Fruit fly (Drosophila melanogaster): Measurements from ENCODE around the gene CG9737.
A peak's percentile ranks its signal among the peaks of the same experiment; 100 is the strongest.

The CG9737 gene

dm6 chr3R:30215020-30215419 lies 28.1 kb downstream of the CG9737 start:
- peak; percentile 17 for TF ChIP-seq Sox14 (GFP tag; optimal IDR thresholded peaks at IDR 0.05)
- no peak for TF ChIP-seq Sox15 (GFP tag; optimal IDR thresholded peaks at IDR 0.05)
- TF ChIP-seq acj6 (GFP tag; optimal IDR thresholded peaks at IDR 0.05), result no peak
- no peak for TF ChIP-seq eg (GFP tag; IDR thresholded peaks at IDR 0.05)
- TF ChIP-seq CG11294 (GFP tag; IDR thresholded peaks at IDR 0.05), result no peak
- no peak for TF ChIP-seq CG6808 (GFP tag; optimal IDR thresholded peaks at IDR 0.05)
- TF ChIP-seq svp (GFP tag), result peak; percentile 78
- TF ChIP-seq fkh (GFP tag; optimal IDR thresholded peaks at IDR 0.05), result no peak
- no peak for TF ChIP-seq salr (GFP tag; optimal IDR thresholded peaks at IDR 0.05)

dm6 chr3R:30213697-30214096 lies 29.4 kb downstream of the CG9737 start, which contains the start of gene CecB:
CecB (minus strand) TSS chr3R:30213797.
- TF ChIP-seq Eip78C (GFP tag) (no peak), svp (GFP tag) (peak; percentile 68)

dm6 chr3R:30211856-30212255 lies 31.3 kb downstream of the CG9737 start, which contains the start of gene CecA2:
CecA2 (plus strand) TSS chr3R:30212156.
- TF ChIP-seq Sox15 (GFP tag; optimal IDR thresholded peaks at IDR 0.05) (no peak), CG8119 (GFP tag; IDR thresholded peaks at IDR 0.05) (no peak), Lpt (GFP tag; optimal IDR thresholded peaks at IDR 0.05) (no peak)

DNA sequence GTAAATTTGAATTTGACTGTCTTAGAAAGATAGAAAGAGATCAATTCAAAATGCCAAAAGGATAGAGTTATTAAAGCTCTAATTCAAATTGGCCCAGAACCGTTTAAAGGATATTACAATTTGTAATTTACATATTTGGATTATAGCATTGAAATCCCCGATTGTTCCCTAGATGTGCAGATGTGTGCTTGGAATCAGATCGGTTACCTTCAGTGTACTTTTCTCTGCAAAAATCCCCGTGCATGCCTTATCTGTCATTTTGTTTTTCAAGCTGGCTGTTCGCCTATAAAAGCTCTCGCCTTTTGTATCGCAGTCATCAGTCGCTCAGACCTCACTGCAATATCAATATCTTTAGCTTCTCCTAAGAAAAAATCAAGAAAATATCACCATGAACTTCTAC lies 32.6 kb downstream of the CG9737 start, which contains the start of gene CecA1:
Gene CecA1 (plus strand): TSS at position 315 of the 400 bp plus-strand sequence.
- peak; percentile 71 for TF ChIP-seq svp (GFP tag)
- TF ChIP-seq OdsH (GFP tag; optimal IDR thresholded peaks at IDR 0.05), result no peak

dm6 chr3R:30209648-30210047 lies 33.5 kb downstream of the CG9737 start, which contains the start of gene Anp:
Anp (plus strand) TSS chr3R:30209948.
- TF ChIP-seq Ets21C (GFP tag; optimal IDR thresholded peaks at IDR 0.05) (no peak), CG8119 (GFP tag; IDR thresholded peaks at IDR 0.05) (no peak), Hr39 (GFP tag; optimal IDR thresholded peaks at IDR 0.05) (no peak), CG3919 (GFP tag; optimal IDR thresholded peaks at IDR 0.05) (no peak), Sox102F (GFP tag; optimal IDR thresholded peaks at IDR 0.05) (no peak), CG8632 (GFP tag; optimal IDR thresholded peaks at IDR 0.05) (no peak), CG11294 (GFP tag; IDR thresholded peaks at IDR 0.05) (no peak), fd59A (GFP tag; optimal IDR thresholded peaks at IDR 0.05) (no peak), Met (GFP tag; optimal IDR thresholded peaks at IDR 0.05) (no peak), CG8319 (GFP tag; optimal IDR thresholded peaks at IDR 0.05) (no peak), Eip78C (GFP tag) (no peak)

DNA sequence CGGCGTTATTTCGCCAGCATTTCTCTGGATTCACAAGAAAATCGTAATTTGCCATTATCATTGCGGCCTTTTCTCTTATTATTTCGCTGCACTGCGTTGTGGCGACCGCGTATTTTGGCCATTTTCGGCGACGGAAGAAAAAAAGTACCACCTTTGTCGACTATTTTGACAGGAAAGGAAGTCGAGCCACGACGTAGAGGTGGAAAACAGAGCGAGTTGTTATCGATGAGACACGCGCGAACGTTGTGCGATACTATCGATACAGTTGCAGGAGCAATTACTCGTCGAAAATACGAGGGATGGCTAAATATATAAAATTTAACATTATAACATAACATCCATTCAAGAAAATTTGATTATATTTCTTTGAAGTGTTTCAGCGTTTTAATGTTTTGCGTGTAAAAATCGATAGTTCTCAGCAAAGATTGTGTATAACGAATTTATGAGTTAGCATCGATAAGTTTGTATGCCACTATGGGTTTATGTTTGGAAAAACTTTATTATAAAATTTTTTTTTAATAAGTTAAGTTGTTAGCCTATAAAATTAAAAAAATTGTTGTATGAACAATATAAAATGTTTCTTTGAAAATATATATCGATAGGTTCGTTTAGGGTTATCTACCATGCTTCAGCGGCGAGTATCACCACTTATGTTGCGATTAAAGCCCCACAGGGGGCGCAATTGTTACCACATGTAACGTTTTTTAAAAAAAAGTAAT lies 34.2 kb downstream of the CG9737 start, which contains the start of gene RpS7:
Gene RpS7 (minus strand): TSS at position 255 of the 719 bp plus-strand sequence.
- TF ChIP-seq Met (GFP tag; optimal IDR thresholded peaks at IDR 0.05) (peak; percentile 59), Smox (GFP tag; optimal IDR thresholded peaks at IDR 0.05) (peak; percentile 46), net (GFP tag; optimal IDR thresholded peaks at IDR 0.05) (peak; percentile 75), Sox102F (GFP tag; optimal IDR thresholded peaks at IDR 0.05) (peak; percentile 73), Hr39 (GFP tag; optimal IDR thresholded peaks at IDR 0.05) (peak; percentile 34), pdm3 (GFP tag; optimal IDR thresholded peaks at IDR 0.05) (peak; percentile 48), CG3032 (tag; optimal IDR thresholded peaks at IDR 0.05) (peak; percentile 47), Ets96B (tag; optimal IDR thresholded peaks at IDR 0.05) (peak; percentile 39), lz (GFP tag; optimal IDR thresholded peaks at IDR 0.05) (peak; percentile 57), ss (GFP tag; optimal IDR thresholded peaks at IDR 0.05) (peak; percentile 75 to 80), esn (GFP tag; optimal IDR thresholded peaks at IDR 0.05) (peak; percentile 68), CG34406 (GFP tag; optimal IDR thresholded peaks at IDR 0.05) (peak; percentile 71), CG31627 (GFP tag; optimal IDR thresholded peaks at IDR 0.05) (peak; percentile 47), Blimp-1 (GFP tag; optimal IDR thresholded peaks at IDR 0.05) (peak; percentile 49), OdsH (GFP tag; optimal IDR thresholded peaks at IDR 0.05) (peak; percentile 54), Eip75B (GFP tag; optimal IDR thresholded peaks at IDR 0.05) (peak; percentile 37), Gug (GFP tag; IDR thresholded peaks at IDR 0.05) (peak; percentile 61; the same call in 1 of the 2 replicates), Ets21C (GFP tag; optimal IDR thresholded peaks at IDR 0.05) (peak; percentile 21), fd59A (GFP tag; optimal IDR thresholded peaks at IDR 0.05) (no peak), achi (GFP tag; optimal IDR thresholded peaks at IDR 0.05) (peak; percentile 80), CG6792 (GFP tag; optimal IDR thresholded peaks at IDR 0.05) (peak; percentile 35), Sox15 (GFP tag; optimal IDR thresholded peaks at IDR 0.05) (no peak), dac (GFP tag; optimal IDR thresholded peaks at IDR 0.05) (no peak), CG4318 (GFP tag; optimal IDR thresholded peaks at IDR 0.05) (no peak), acj6 (GFP tag; optimal IDR thresholded peaks at IDR 0.05) (peak; percentile 46), eg (GFP tag; IDR thresholded peaks at IDR 0.05) (peak; percentile 79), Hr38 (GFP tag; optimal IDR thresholded peaks at IDR 0.05) (no peak)

All from whole organism, prepupa.